Fruit fly (Drosophila melanogaster): ENCODE results near the gene CG1440.

CG1440 gene

DNA sequence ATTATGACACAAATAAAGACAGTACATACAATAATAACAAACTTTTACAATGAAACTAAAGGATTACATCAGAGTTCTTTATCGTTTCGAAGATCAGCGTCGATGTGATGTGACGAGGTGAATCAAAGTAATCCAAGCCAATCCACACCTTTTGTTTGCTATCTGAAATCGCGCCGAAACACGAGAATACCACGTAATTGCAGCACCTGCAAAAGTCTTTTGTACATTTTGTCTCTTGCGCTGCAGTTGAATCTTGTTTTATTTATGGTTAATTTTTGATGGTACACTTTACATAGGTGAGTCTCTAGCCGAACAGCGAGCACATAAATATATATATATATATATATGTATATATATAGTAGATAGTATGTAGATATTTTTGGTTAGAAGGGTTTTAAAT, 47.9 kb downstream of the CG1440 start:
- TF ChIP-seq ttk (optimal IDR thresholded peaks at IDR 0.05) (no peak), Myc (optimal IDR thresholded peaks at IDR 0.05) (no peak), Sin3A (optimal IDR thresholded peaks at IDR 0.05) (no peak), h (optimal IDR thresholded peaks at IDR 0.05) (no peak), insv (optimal IDR thresholded peaks at IDR 0.05) (no peak), psq (optimal IDR thresholded peaks at IDR 0.05) (no peak)

DNA sequence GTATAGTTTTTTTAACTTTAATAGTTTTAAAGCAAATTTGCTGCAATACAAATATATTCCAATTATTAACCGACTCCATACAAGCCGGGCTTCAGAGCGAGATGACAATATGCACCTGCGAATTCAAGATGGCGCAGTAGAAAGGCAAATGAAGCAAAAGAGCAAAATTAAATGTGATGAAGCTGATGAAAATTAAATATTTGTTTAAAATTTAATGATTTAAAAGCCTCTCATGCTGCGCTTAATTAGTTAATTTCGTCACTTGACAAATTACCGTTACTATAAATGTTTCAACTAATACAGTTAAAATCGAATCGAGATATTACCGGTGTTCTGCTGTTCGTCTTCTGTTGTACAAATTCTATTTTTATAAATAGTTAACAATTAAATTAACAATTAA, 52.2 kb downstream of the CG1440 start, which contains the start of gene CG33181:
CG33181 (plus strand) TSS at position 301 of the 400 bp plus-strand sequence.
- TF ChIP-seq insv (optimal IDR thresholded peaks at IDR 0.05) = no peak
- no peak for TF ChIP-seq psq (optimal IDR thresholded peaks at IDR 0.05)
- no peak for TF ChIP-seq h (optimal IDR thresholded peaks at IDR 0.05)
- no peak for TF ChIP-seq ttk (optimal IDR thresholded peaks at IDR 0.05)
- no peak for TF ChIP-seq Sin3A (optimal IDR thresholded peaks at IDR 0.05)
- no peak for TF ChIP-seq Myc (optimal IDR thresholded peaks at IDR 0.05)

DNA sequence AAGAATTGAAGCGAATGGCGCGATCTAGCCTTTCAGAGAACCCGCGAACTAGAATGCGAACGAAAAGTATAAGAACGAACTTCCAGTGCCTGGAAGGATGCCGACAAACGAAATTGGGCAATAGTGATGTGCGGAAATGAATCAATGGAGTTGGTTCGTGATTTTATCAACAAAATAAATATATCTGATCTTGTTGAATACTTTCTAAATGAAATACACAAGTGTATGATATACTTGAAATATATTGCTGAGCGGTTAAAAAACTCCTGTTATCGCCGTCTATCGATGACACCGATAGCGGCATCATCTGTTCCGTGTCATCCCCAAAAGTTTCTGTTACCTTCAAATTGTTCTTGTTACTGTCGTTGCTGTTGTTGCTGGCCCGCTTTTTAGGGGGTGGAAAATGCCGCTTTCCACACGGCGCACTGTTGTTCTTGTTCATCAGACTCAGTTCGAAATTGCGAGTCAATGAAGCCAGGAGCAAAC, 52.7 kb downstream of the CG1440 start, which contains the start of gene otu:
otu (minus strand) TSS at position 51 of the 486 bp plus-strand sequence.
- TF ChIP-seq h (optimal IDR thresholded peaks at IDR 0.05) (no peak), Myc (optimal IDR thresholded peaks at IDR 0.05) (no peak), Sin3A (optimal IDR thresholded peaks at IDR 0.05) (no peak)

DNA sequence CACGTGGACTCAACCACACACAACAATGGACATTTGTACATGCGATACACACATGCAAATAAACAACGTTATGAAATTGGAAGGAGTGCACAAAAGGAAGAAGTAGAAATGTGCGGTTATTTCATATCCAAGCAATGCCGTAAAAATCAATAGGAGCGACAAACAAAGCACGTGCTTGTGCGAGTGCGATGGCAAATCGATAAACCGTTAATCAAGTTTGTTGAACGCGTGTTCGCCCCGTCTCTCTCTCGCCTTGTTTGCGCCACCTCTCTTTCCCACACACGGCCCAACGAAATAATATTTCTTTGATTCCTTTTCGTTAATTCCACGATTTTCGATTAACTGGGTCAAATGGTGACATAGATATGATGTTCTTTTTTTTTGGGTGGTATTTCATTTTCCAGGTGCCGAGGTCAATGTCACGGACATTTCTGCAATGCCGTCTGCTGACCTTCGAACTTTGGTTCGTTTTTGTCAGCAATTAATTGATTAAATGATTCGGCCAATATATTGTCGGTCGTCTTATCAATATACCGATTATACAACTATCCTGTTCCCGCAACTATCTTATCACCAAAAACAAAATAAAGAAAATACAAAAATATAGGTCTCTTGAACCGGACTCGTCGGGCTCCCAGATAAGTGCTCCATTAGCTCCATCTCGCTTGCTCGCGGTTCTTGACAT, 53.6 kb downstream of the CG1440 start:
- TF ChIP-seq psq (optimal IDR thresholded peaks at IDR 0.05) = no peak
- TF ChIP-seq ttk (optimal IDR thresholded peaks at IDR 0.05) = no peak
- TF ChIP-seq Myc (optimal IDR thresholded peaks at IDR 0.05) = no peak
- TF ChIP-seq insv (optimal IDR thresholded peaks at IDR 0.05) = no peak
